Worm (Caenorhabditis elegans) whole organism, L2 larva: ENCODE data around the gene T21D9.2.
A peak's percentile ranks its signal among the peaks of the same experiment; 100 is the strongest.

Source experiments
- C34F6.9 ChIP-seq: fragments of 150-350 bp; optimal IDR thresholded peaks from 2 replicates; lab custom pipeline; 2014; ENCODE audit warnings: missing biosample characterization, missing genetic modification characterization
- F13H6.1 ChIP-seq: sonication (generic microtip); optimal IDR thresholded peaks from 2 replicates; lab custom pipeline; 2016; ENCODE audit warnings: missing genetic modification characterization, missing compliant biosample characterization
- ZK546.5 ChIP-seq: sonication (generic microtip); optimal IDR thresholded peaks from 2 replicates; lab custom pipeline; 2017; ENCODE audit warnings: missing biosample characterization, missing genetic modification characterization
- alr-1 ChIP-seq: fragments of 150-350 bp; optimal IDR thresholded peaks from 2 replicates; lab custom pipeline; 2014; ENCODE audit warnings: missing biosample characterization, missing genetic modification characterization
- aly-2 ChIP-seq: fragments of 150-350 bp; optimal IDR thresholded peaks from 2 replicates; lab custom pipeline; 2014; ENCODE audit warnings: missing biosample characterization, missing genetic modification characterization
- ama-1 ChIP-seq: fragments of 150-350 bp; optimal IDR thresholded peaks from 2 replicates; lab custom pipeline; 2018; ENCODE audit warnings: inconsistent platforms
- ceh-16 ChIP-seq: fragments of 150-350 bp; optimal IDR thresholded peaks from 2 replicates; lab custom pipeline; 2014; ENCODE audit warnings: missing biosample characterization, missing genetic modification characterization
- ceh-82 ChIP-seq: fragments of 150-350 bp; optimal IDR thresholded peaks from 2 replicates; lab custom pipeline; 2014; ENCODE audit warnings: missing biosample characterization, missing genetic modification characterization
- crh-2 ChIP-seq: sonication (generic microtip); optimal IDR thresholded peaks from 2 replicates; lab custom pipeline; 2017; ENCODE audit warnings: missing biosample characterization, missing genetic modification characterization
- egl-27 ChIP-seq: sonication (generic microtip); optimal IDR thresholded peaks from 3 replicates; lab custom pipeline; 2017; ENCODE audit warnings: missing biosample characterization, missing genetic modification reagents, missing genetic modification characterization
- elt-1 ChIP-seq: fragments of 150-350 bp; optimal IDR thresholded peaks from 2 replicates; lab custom pipeline; 2014; ENCODE audit warnings: missing biosample characterization, missing genetic modification characterization
- elt-3 ChIP-seq: sonication (generic microtip); optimal IDR thresholded peaks from 2 replicates; lab custom pipeline; 2017; ENCODE audit warnings: missing biosample characterization, missing genetic modification characterization
- fos-1 ChIP-seq: fragments of 150-350 bp; optimal IDR thresholded peaks from 2 replicates; lab custom pipeline; 2014; ENCODE audit warnings: missing biosample characterization, missing genetic modification characterization
- gmeb-1 ChIP-seq: fragments of 150-350 bp; optimal IDR thresholded peaks from 2 replicates; lab custom pipeline; 2014; ENCODE audit warnings: missing biosample characterization, missing genetic modification characterization
- lin-11 ChIP-seq: fragments of 150-350 bp; sonication (generic microtip); optimal IDR thresholded peaks from 2 replicates; lab custom pipeline; 2014; ENCODE audit warnings: missing biosample characterization, missing genetic modification characterization, inconsistent platforms, mixed read lengths
- lsy-2 ChIP-seq, 2 experiments: fragments of 150-350 bp in 1 of 2; sonication (generic microtip) in 1 of 2; optimal IDR thresholded peaks; 2 replicates each; lab custom pipeline; 2014 to 2017; ENCODE audit warnings: missing biosample characterization in 2 of 2, missing genetic modification characterization in 2 of 2
- mdl-1 ChIP-seq, 2 experiments: fragments of 150-350 bp in 1 of 2; sonication (generic microtip) in 1 of 2; optimal IDR thresholded peaks; 2 replicates each; lab custom pipeline; 2017; ENCODE audit warnings: missing biosample characterization in 2 of 2, missing genetic modification characterization in 2 of 2
- nhr-11 ChIP-seq: fragments of 150-350 bp; optimal IDR thresholded peaks from 2 replicates; lab custom pipeline; 2014; ENCODE audit warnings: missing biosample characterization, missing genetic modification characterization
- nhr-12 ChIP-seq: fragments of 150-350 bp; optimal IDR thresholded peaks from 2 replicates; lab custom pipeline; 2014; ENCODE audit warnings: missing biosample characterization, missing genetic modification characterization
- nhr-21 ChIP-seq: fragments of 150-350 bp; optimal IDR thresholded peaks from 2 replicates; lab custom pipeline; 2014; ENCODE audit warnings: missing biosample characterization, missing genetic modification characterization
- nhr-23 ChIP-seq: fragments of 150-350 bp; optimal IDR thresholded peaks from 2 replicates; lab custom pipeline; 2014; ENCODE audit warnings: missing biosample characterization, missing genetic modification reagents, missing genetic modification characterization
- nhr-237 ChIP-seq: fragments of 150-350 bp; optimal IDR thresholded peaks from 2 replicates; lab custom pipeline; 2014; ENCODE audit warnings: missing biosample characterization, missing genetic modification characterization
- nhr-25 ChIP-seq: fragments of 150-350 bp; sonication (generic microtip); optimal IDR thresholded peaks from 3 replicates; lab custom pipeline; 2014; ENCODE audit warnings: missing biosample characterization, missing genetic modification characterization
- nhr-6 ChIP-seq: fragments of 150-350 bp; optimal IDR thresholded peaks from 2 replicates; lab custom pipeline; 2014; ENCODE audit warnings: missing biosample characterization, missing genetic modification characterization
- peb-1 ChIP-seq: fragments of 150-350 bp; optimal IDR thresholded peaks from 2 replicates; lab custom pipeline; 2014; ENCODE audit warnings: missing biosample characterization, missing genetic modification characterization
- sem-4 ChIP-seq: fragments of 150-350 bp; optimal IDR thresholded peaks from 2 replicates; lab custom pipeline; 2014; ENCODE audit warnings: missing biosample characterization, missing genetic modification reagents, missing genetic modification characterization
- sma-3 ChIP-seq: sonication (generic microtip); optimal IDR thresholded peaks from 2 replicates; lab custom pipeline; 2016; ENCODE audit warnings: missing genetic modification reagents, missing genetic modification characterization, missing compliant biosample characterization
- snpc-4 ChIP-seq: fragments of 150-350 bp; optimal IDR thresholded peaks from 2 replicates; lab custom pipeline; 2014; ENCODE audit warnings: missing biosample characterization, missing genetic modification characterization
- unc-39 ChIP-seq: fragments of 150-350 bp; optimal IDR thresholded peaks from 2 replicates; lab custom pipeline; 2014; ENCODE audit warnings: missing biosample characterization, missing genetic modification characterization
- zag-1 ChIP-seq: fragments of 150-350 bp; optimal IDR thresholded peaks from 2 replicates; lab custom pipeline; 2014; ENCODE audit warnings: missing biosample characterization, missing genetic modification characterization
- ztf-1 ChIP-seq: fragments of 200-800 bp; sonication (Bioruptor generic); conservative IDR thresholded peaks from 2 replicates; pipeline ENCODE4 v1.3.6; 2022; ENCODE audit warnings: missing genetic modification characterization, missing compliant biosample characterization
- ztf-11 ChIP-seq: sonication (generic microtip); optimal IDR thresholded peaks from 2 replicates; lab custom pipeline; 2017; ENCODE audit warnings: missing biosample characterization, missing genetic modification characterization
- ztf-4 ChIP-seq: fragments of 150-350 bp; optimal IDR thresholded peaks from 2 replicates; lab custom pipeline; 2014; ENCODE audit warnings: missing biosample characterization, missing genetic modification characterization

The T21D9.2 gene

ce11 chrX:2114171-2114570 lies 17.5 kb upstream of the T21D9.2 start:
- TF ChIP-seq gmeb-1 (tag; lab: Kevin White, UChicago) (no peak), mdl-1 (tag; optimal IDR thresholded peaks at IDR 0.05; lab: Kevin White, UChicago) (no peak), ZK546.5 (tag; lab: Kevin White, UChicago) (no peak), C34F6.9 (tag; lab: Kevin White, UChicago) (no peak), zag-1 (no peak)

- TF ChIP-seq sma-3 (GFP tag; lab: Kevin White, UChicago) (no peak), F13H6.1 (tag; lab: Kevin White, UChicago) (no peak), ceh-16 (tag; lab: Kevin White, UChicago) (no peak), peb-1 (tag; lab: Kevin White, UChicago) (no peak), ztf-1 (GFP tag; lab: Robert Waterston, UW) (no peak), lin-11 (tag; lab: Kevin White, UChicago) (no peak), ztf-11 (tag; lab: Kevin White, UChicago) (no peak), nhr-25 (tag; lab: Kevin White, UChicago) (no peak), unc-39 (tag; lab: Kevin White, UChicago) (no peak), ZK546.5 (tag; lab: Kevin White, UChicago) (no peak)
These were observed 16.3 kb upstream of the T21D9.2 start, which contains the start of gene bus-5 for ce11 chrX:2113004-2113403. Gene bus-5, minus strand, starts transcription at chrX:2113104.

ce11 chrX:2110603-2111327 lies 14.1 kb upstream of the T21D9.2 start:
- TF ChIP-seq ama-1 = no peak
- no peak for TF ChIP-seq nhr-12
- no peak for TF ChIP-seq crh-2 (tag; lab: Kevin White, UChicago)
- TF ChIP-seq nhr-237 = no peak
- no peak for TF ChIP-seq nhr-11 (tag; lab: Kevin White, UChicago)
- no peak for TF ChIP-seq ceh-16 (tag; lab: Kevin White, UChicago)
- TF ChIP-seq lsy-2 (tag; optimal IDR thresholded peaks at IDR 0.05; lab: Kevin White, UChicago) = no peak
- no peak for TF ChIP-seq lin-11 (tag; lab: Kevin White, UChicago)
- no peak for TF ChIP-seq alr-1 (tag; lab: Kevin White, UChicago)
- TF ChIP-seq nhr-23 (tag; lab: Kevin White, UChicago) = no peak
- no peak for TF ChIP-seq fos-1 (tag; lab: Kevin White, UChicago)
- TF ChIP-seq, all 48 proteins: peak for 0

- TF ChIP-seq elt-3 (no peak), mdl-1 (tag; optimal IDR thresholded peaks at IDR 0.05; lab: Kevin White, UChicago) (no peak), ama-1 (no peak), nhr-21 (tag; lab: Kevin White, UChicago) (no peak), egl-27 (tag; lab: Kevin White, UChicago) (no peak), ztf-4 (tag; lab: Kevin White, UChicago) (no peak), ceh-82 (tag; lab: Kevin White, UChicago) (no peak), snpc-4 (no peak), ZK546.5 (tag; lab: Kevin White, UChicago) (no peak), nhr-6 (tag; lab: Kevin White, UChicago) (no peak), aly-2 (tag; lab: Kevin White, UChicago) (no peak)
- TF ChIP-seq, all 48 proteins: peak for 0
These were observed 12.0 kb upstream of the T21D9.2 start, which contains the start of gene F53B1.2 for ce11 chrX:2108682-2109081. Gene F53B1.2, plus strand, starts transcription at chrX:2108982.

- TF ChIP-seq sem-4 (tag; lab: Kevin White, UChicago) (no peak), mdl-1 (tag; optimal IDR thresholded peaks at IDR 0.05; lab: Kevin White, UChicago) (no peak), crh-2 (tag; lab: Kevin White, UChicago) (peak; percentile 4), fos-1 (tag; lab: Kevin White, UChicago) (peak; percentile 41), elt-1 (no peak), unc-39 (tag; lab: Kevin White, UChicago) (no peak), nhr-12 (no peak)
These were observed 11.5 kb upstream of the T21D9.2 start for ce11 chrX:2108182-2108581.
